Fruit fly (Drosophila melanogaster) whole organism, adult: ENCODE data around the gene CG10694.

ENCODE experiments used
- CG11617 ChIP-seq: fragments of 200-800 bp; sonication (Bioruptor generic); optimal IDR thresholded peaks from 2 replicates; lab custom pipeline; 2017; ENCODE audit warnings: mild to moderate bottlenecking, missing biosample characterization, missing genetic modification reagents, missing genetic modification characterization
- CG12768 ChIP-seq: fragments of 200-800 bp; sonication (Bioruptor generic); optimal IDR thresholded peaks from 2 replicates; lab custom pipeline; 2017; ENCODE audit warnings: missing biosample characterization, missing genetic modification characterization, mild to moderate bottlenecking, moderate library complexity, missing genetic modification reagents
- CG14711 ChIP-seq: fragments of 200-800 bp; sonication (Bioruptor generic); optimal IDR thresholded peaks from 2 replicates; lab custom pipeline; 2018; ENCODE audit warnings: missing biosample characterization, mild to moderate bottlenecking, missing genetic modification characterization, moderate library complexity
- CG1620 ChIP-seq: fragments of 200-800 bp; sonication (Bioruptor generic); optimal IDR thresholded peaks from 2 replicates; lab custom pipeline; 2016; ENCODE audit warnings: missing biosample characterization, missing genetic modification characterization
- CG33017 ChIP-seq: fragments of 200-800 bp; sonication (Bioruptor generic); optimal IDR thresholded peaks from 2 replicates; lab custom pipeline; 2018; ENCODE audit warnings: missing biosample characterization, mild to moderate bottlenecking, missing genetic modification characterization, moderate library complexity
- CG5204 ChIP-seq: fragments of 200-800 bp; sonication (Bioruptor generic); optimal IDR thresholded peaks from 2 replicates; lab custom pipeline; 2016; ENCODE audit warnings: missing biosample characterization, missing genetic modification characterization
- CG7045 ChIP-seq: fragments of 200-800 bp; sonication (Bioruptor generic); optimal IDR thresholded peaks from 2 replicates; lab custom pipeline; 2017; ENCODE audit warnings: missing biosample characterization, mild to moderate bottlenecking, missing genetic modification characterization
- CG7101 ChIP-seq: fragments of 200-800 bp; sonication (Bioruptor generic); optimal IDR thresholded peaks from 2 replicates; lab custom pipeline; 2018; ENCODE audit warnings: missing biosample characterization, mild to moderate bottlenecking, missing genetic modification characterization, moderate library complexity
- Clk ChIP-seq: fragments of 200-800 bp; sonication (Bioruptor generic); optimal IDR thresholded peaks from 2 replicates; lab custom pipeline; 2017; ENCODE audit warnings: missing biosample characterization, missing genetic modification characterization
- Crg-1 ChIP-seq: fragments of 200-800 bp; sonication (Bioruptor generic); optimal IDR thresholded peaks from 2 replicates; lab custom pipeline; 2016; ENCODE audit warnings: missing biosample characterization, missing genetic modification characterization
- Hr96 ChIP-seq: fragments of 200-800 bp; sonication (Bioruptor generic); optimal IDR thresholded peaks from 2 replicates; lab custom pipeline; 2016; ENCODE audit warnings: missing biosample characterization, missing genetic modification characterization
- Mnt ChIP-seq: fragments of 200-800 bp; sonication (Bioruptor generic); optimal IDR thresholded peaks from 2 replicates; lab custom pipeline; 2016; ENCODE audit warnings: missing biosample characterization, mild to moderate bottlenecking, missing genetic modification characterization
- bab1 ChIP-seq: fragments of 200-800 bp; sonication (Bioruptor generic); optimal IDR thresholded peaks from 3 replicates; lab custom pipeline; 2019; ENCODE audit warnings: missing biosample characterization, mild to moderate bottlenecking, missing genetic modification characterization, moderate library complexity
- cic ChIP-seq: fragments of 200-800 bp; sonication (Bioruptor generic); optimal IDR thresholded peaks from 2 replicates; lab custom pipeline; 2017; ENCODE audit warnings: missing biosample characterization, mild to moderate bottlenecking, missing genetic modification characterization, moderate library complexity
- cnc ChIP-seq, 2 experiments: fragments of >200 bp; optimal IDR thresholded peaks; 2 replicates each; lab custom pipeline; 2017
- kay ChIP-seq: fragments of 200-800 bp; sonication (Bioruptor generic); peaks from one replicate; lab custom pipeline; 2016; ENCODE audit warnings: missing biosample characterization, missing genetic modification characterization, borderline replicate concordance
- ovo ChIP-seq: fragments of 200-800 bp; sonication (Bioruptor generic); optimal IDR thresholded peaks from 2 replicates; lab custom pipeline; 2016; ENCODE audit warnings: missing biosample characterization, missing genetic modification characterization
- pad ChIP-seq: fragments of 200-800 bp; sonication (Bioruptor generic); optimal IDR thresholded peaks from 3 replicates; lab custom pipeline; 2017; ENCODE audit warnings: missing biosample characterization, missing genetic modification characterization, mild to moderate bottlenecking, moderate library complexity, missing genetic modification reagents
- tj ChIP-seq: fragments of 200-800 bp; sonication (Bioruptor generic); optimal IDR thresholded peaks from 3 replicates; lab custom pipeline; 2017; ENCODE audit warnings: missing biosample characterization, mild to moderate bottlenecking, missing genetic modification characterization, moderate library complexity
- toe ChIP-seq: fragments of 200-800 bp; sonication (Bioruptor generic); optimal IDR thresholded peaks from 2 replicates; lab custom pipeline; 2016; ENCODE audit warnings: missing biosample characterization, missing genetic modification characterization

CG10694 gene

dm6 chr3R:24138478-24139455, 31.6 kb downstream of the CG10694 start:
- TF ChIP-seq cic (peak; percentile 54), tj (GFP tag; lab: Kevin White, UChicago) (no peak), ovo (GFP tag; lab: Kevin White, UChicago) (no peak), CG7101 (tag; lab: Kevin White, UChicago) (no peak)

- no peak for TF ChIP-seq tj (GFP tag; lab: Kevin White, UChicago)
These were observed 32.5 kb downstream of the CG10694 start for dm6 chr3R:24139646-24140130.

- TF ChIP-seq bab1 (GFP tag; lab: Kevin White, UChicago) (peak; percentile 97), cic (peak; percentile 43), CG1620 (GFP tag; lab: Kevin White, UChicago) (peak; percentile 45), CG11617 (peak; percentile 92), Clk (peak; percentile 51), Crg-1 (GFP tag; lab: Kevin White, UChicago) (peak; percentile 67), cnc (optimal IDR thresholded peaks at IDR 0.05; lab: Kevin White, UChicago) (no peak), Hr96 (GFP tag; lab: Kevin White, UChicago) (peak; percentile 45), tj (GFP tag; lab: Kevin White, UChicago) (peak; percentile 88), Mnt (peak; percentile 56), CG7101 (tag; lab: Kevin White, UChicago) (peak; percentile 93), CG5204 (GFP tag; lab: Kevin White, UChicago) (no peak), CG7045 (GFP tag; lab: Kevin White, UChicago) (peak; percentile 67), pad (GFP tag; lab: Kevin White, UChicago) (peak; percentile 85), toe (peak; percentile 24), kay (GFP tag; lab: Kevin White, UChicago) (peak; percentile 18), ovo (GFP tag; lab: Kevin White, UChicago) (peak; percentile 23), CG33017 (peak; percentile 92), CG12768 (GFP tag; lab: Kevin White, UChicago) (peak; percentile 86), CG14711 (tag; lab: Kevin White, UChicago) (peak; percentile 88)
These were observed 33.9 kb downstream of the CG10694 start, which contains the start of gene Kal1 for dm6 chr3R:24141013-24141592. TSS of gene Kal1 (plus strand) at chr3R:24141395.

- TF ChIP-seq CG7101 (tag; lab: Kevin White, UChicago) (no peak), Crg-1 (GFP tag; lab: Kevin White, UChicago) (no peak), bab1 (GFP tag; lab: Kevin White, UChicago) (no peak), cnc (optimal IDR thresholded peaks at IDR 0.05; lab: Kevin White, UChicago) (no peak), CG33017 (no peak), CG14711 (tag; lab: Kevin White, UChicago) (no peak), tj (GFP tag; lab: Kevin White, UChicago) (no peak), Hr96 (GFP tag; lab: Kevin White, UChicago) (no peak), cic (no peak), CG7045 (GFP tag; lab: Kevin White, UChicago) (no peak), toe (no peak), kay (GFP tag; lab: Kevin White, UChicago) (no peak), Mnt (no peak)
These were observed 35.8 kb downstream of the CG10694 start for dm6 chr3R:24142971-24143370.

dm6 chr3R:24143372-24143771, 36.2 kb downstream of the CG10694 start:
- no peak for TF ChIP-seq CG11617
- no peak for TF ChIP-seq CG7045 (GFP tag; lab: Kevin White, UChicago)
- TF ChIP-seq cnc (optimal IDR thresholded peaks at IDR 0.05; lab: Kevin White, UChicago) = no peak
- no peak for TF ChIP-seq ovo (GFP tag; lab: Kevin White, UChicago)
- TF ChIP-seq bab1 (GFP tag; lab: Kevin White, UChicago) = no peak
- TF ChIP-seq cic = no peak
- no peak for TF ChIP-seq pad (GFP tag; lab: Kevin White, UChicago)
- TF ChIP-seq Crg-1 (GFP tag; lab: Kevin White, UChicago) = no peak
- TF ChIP-seq CG5204 (GFP tag; lab: Kevin White, UChicago) = no peak
- TF ChIP-seq CG7101 (tag; lab: Kevin White, UChicago) = no peak
- TF ChIP-seq toe = no peak
- no peak for TF ChIP-seq kay (GFP tag; lab: Kevin White, UChicago)
- no peak for TF ChIP-seq tj (GFP tag; lab: Kevin White, UChicago)
- TF ChIP-seq CG1620 (GFP tag; lab: Kevin White, UChicago) = no peak
- no peak for TF ChIP-seq Hr96 (GFP tag; lab: Kevin White, UChicago)
- no peak for TF ChIP-seq CG14711 (tag; lab: Kevin White, UChicago)
- TF ChIP-seq Mnt = no peak

- TF ChIP-seq toe (no peak), CG5204 (GFP tag; lab: Kevin White, UChicago) (no peak), CG7101 (tag; lab: Kevin White, UChicago) (no peak), Clk (no peak), CG14711 (tag; lab: Kevin White, UChicago) (no peak), cnc (optimal IDR thresholded peaks at IDR 0.05; lab: Kevin White, UChicago) (no peak)
These were observed 36.6 kb downstream of the CG10694 start for dm6 chr3R:24143779-24144178.
